Worm (Caenorhabditis elegans) whole organism, L1 larva: Measurements from ENCODE around the gene hum-10.

ENCODE experiments used
- C16A3.4 ChIP-seq: fragments of 150-350 bp; optimal IDR thresholded peaks from 2 replicates; lab custom pipeline; 2014; ENCODE audit warnings: missing biosample characterization, missing genetic modification characterization
- alr-1 ChIP-seq: fragments of 200-800 bp; sonication (Bioruptor generic); optimal IDR thresholded peaks from 2 replicates; lab custom pipeline; 2018; ENCODE audit warnings: borderline replicate concordance, mild to moderate bottlenecking, missing genetic modification characterization, missing compliant biosample characterization
- ama-1 ChIP-seq: fragments of 150-350 bp; optimal IDR thresholded peaks from 2 replicates; lab custom pipeline; 2014
- blmp-1 ChIP-seq: fragments of 150-350 bp; optimal IDR thresholded peaks from 2 replicates; lab custom pipeline; 2014; ENCODE audit warnings: missing biosample characterization, missing genetic modification characterization
- ceh-82 ChIP-seq, 3 experiments: fragments of 150-350 bp in 1 of 3; sonication (generic microtip) in 2 of 3; optimal IDR thresholded peaks; 2 replicates each; lab custom pipeline; 2014 to 2017; ENCODE audit warnings: missing biosample characterization in 3 of 3, missing genetic modification characterization in 3 of 3
- dpl-1 ChIP-seq, 3 experiments: fragments of 150-350 bp in 2 of 3; sonication (generic microtip) in 1 of 3; optimal IDR thresholded peaks; 2 replicates each; lab custom pipeline; 2014 to 2017; ENCODE audit warnings: missing biosample characterization in 3 of 3, missing genetic modification characterization in 3 of 3, missing genetic modification reagents in 3 of 3
- efl-1 ChIP-seq, 4 experiments: fragments of 150-350 bp; optimal IDR thresholded peaks in 3 of 4; peaks in 1 of 4; 1 replicate in 1 of 4; 2 replicates in 3 of 4; lab custom pipeline; 2014; ENCODE audit warnings: missing biosample characterization in 2 of 4, missing genetic modification characterization in 2 of 4, missing genetic modification reagents in 2 of 4
- elt-2 ChIP-seq: sonication (generic microtip); optimal IDR thresholded peaks from 2 replicates; lab custom pipeline; 2016; ENCODE audit warnings: missing genetic modification characterization, mild to moderate bottlenecking, inconsistent platforms, missing compliant biosample characterization, missing genetic modification reagents
- elt-3 ChIP-seq, 6 experiments: fragments of 150-350 bp in 1 of 6; sonication (generic microtip); optimal IDR thresholded peaks; 2 replicates each; lab custom pipeline; 2017 to 2018; ENCODE audit warnings: missing biosample characterization in 6 of 6, missing genetic modification characterization in 6 of 6, inconsistent platforms in 1 of 6
- irx-1 ChIP-seq: sonication (generic microtip); optimal IDR thresholded peaks from 2 replicates; lab custom pipeline; 2016; ENCODE audit warnings: missing genetic modification characterization, missing compliant biosample characterization
- isw-1 ChIP-seq: fragments of 200-800 bp; sonication (Bioruptor generic); IDR thresholded peaks from 2 replicates; pipeline ENCODE4 v1.3.6; 2022; ENCODE audit warnings: missing genetic modification characterization, missing compliant biosample characterization
- jun-1 ChIP-seq: fragments of 150-350 bp; optimal IDR thresholded peaks from 2 replicates; lab custom pipeline; 2014; ENCODE audit warnings: missing biosample characterization, missing genetic modification reagents, missing genetic modification characterization
- lin-13 ChIP-seq: fragments of 150-350 bp; optimal IDR thresholded peaks from 2 replicates; lab custom pipeline; 2014; ENCODE audit warnings: missing biosample characterization, missing genetic modification reagents, missing genetic modification characterization
- lin-14 ChIP-seq: fragments of 200-800 bp; sonication (Bioruptor generic); optimal IDR thresholded peaks from 2 replicates; lab custom pipeline; 2018; ENCODE audit warnings: mild to moderate bottlenecking, missing genetic modification characterization, moderate library complexity, missing compliant biosample characterization
- lin-35 ChIP-seq, 2 experiments: fragments of 150-350 bp; optimal IDR thresholded peaks; 2 replicates each; lab custom pipeline; 2014; ENCODE audit warnings: missing biosample characterization in 2 of 2, missing genetic modification characterization in 2 of 2, missing genetic modification reagents in 2 of 2
- lir-3 ChIP-seq: sonication (generic microtip); optimal IDR thresholded peaks from 2 replicates; lab custom pipeline; 2016; ENCODE audit warnings: mild to moderate bottlenecking, missing genetic modification characterization, moderate library complexity, missing compliant biosample characterization; ENCODE audit not compliant: poor library complexity
- lsy-2 ChIP-seq, 2 experiments: fragments of 150-350 bp; optimal IDR thresholded peaks; 2 replicates each; lab custom pipeline; 2014; ENCODE audit warnings: missing biosample characterization in 2 of 2, missing genetic modification characterization in 2 of 2
- mdl-1 ChIP-seq, 2 experiments: fragments of 150-350 bp; optimal IDR thresholded peaks; 2 replicates each; lab custom pipeline; 2014 to 2017; ENCODE audit warnings: missing biosample characterization in 2 of 2, missing genetic modification characterization in 2 of 2, inconsistent platforms in 1 of 2
- mef-2 ChIP-seq: fragments of 150-350 bp; optimal IDR thresholded peaks from 2 replicates; lab custom pipeline; 2014; ENCODE audit warnings: missing biosample characterization, missing genetic modification characterization
- mep-1 ChIP-seq: fragments of 150-350 bp; optimal IDR thresholded peaks from 2 replicates; lab custom pipeline; 2014; ENCODE audit warnings: missing biosample characterization, missing genetic modification characterization
- nhr-11 ChIP-seq: fragments of 150-350 bp; optimal IDR thresholded peaks from 2 replicates; lab custom pipeline; 2014; ENCODE audit warnings: missing biosample characterization, missing genetic modification characterization
- nhr-19 ChIP-seq: fragments of 200-800 bp; sonication (Bioruptor generic); conservative IDR thresholded peaks from 2 replicates; pipeline ENCODE4 v1.3.6; 2022; ENCODE audit warnings: missing genetic modification characterization, missing compliant biosample characterization
- nhr-20 ChIP-seq: sonication (generic microtip); optimal IDR thresholded peaks from 2 replicates; lab custom pipeline; 2016; ENCODE audit warnings: mild to moderate bottlenecking, missing genetic modification characterization, missing compliant biosample characterization
- nhr-28 ChIP-seq: fragments of 150-350 bp; optimal IDR thresholded peaks from 2 replicates; lab custom pipeline; 2014; ENCODE audit warnings: missing biosample characterization, missing genetic modification characterization
- nhr-47 ChIP-seq: sonication (generic microtip); optimal IDR thresholded peaks from 2 replicates; lab custom pipeline; 2016; ENCODE audit warnings: mild to moderate bottlenecking, missing genetic modification characterization, moderate library complexity, missing compliant biosample characterization
- nhr-71 ChIP-seq: sonication (generic microtip); optimal IDR thresholded peaks from 2 replicates; lab custom pipeline; 2016; ENCODE audit warnings: mild to moderate bottlenecking, missing genetic modification characterization, moderate library complexity, missing compliant biosample characterization
- nhr-76 ChIP-seq: sonication (generic microtip); optimal IDR thresholded peaks from 2 replicates; lab custom pipeline; 2017; ENCODE audit warnings: missing biosample characterization, missing genetic modification characterization
- nhr-77 ChIP-seq: fragments of 150-350 bp; optimal IDR thresholded peaks from 2 replicates; lab custom pipeline; 2014; ENCODE audit warnings: missing biosample characterization, missing genetic modification characterization
- nhr-84 ChIP-seq: sonication (generic microtip); optimal IDR thresholded peaks from 2 replicates; lab custom pipeline; 2017; ENCODE audit warnings: missing biosample characterization, missing genetic modification characterization
- nhr-85 ChIP-seq: sonication (generic microtip); peaks from one replicate; lab custom pipeline; 2016; ENCODE audit warnings: missing genetic modification characterization, inconsistent platforms, missing compliant biosample characterization
- nhr-90 ChIP-seq: sonication (generic microtip); optimal IDR thresholded peaks from 2 replicates; lab custom pipeline; 2016; ENCODE audit warnings: mild to moderate bottlenecking, missing genetic modification characterization, missing compliant biosample characterization; ENCODE audit not compliant: poor library complexity
- rnt-1 ChIP-seq: sonication (generic microtip); optimal IDR thresholded peaks from 2 replicates; lab custom pipeline; 2016; ENCODE audit warnings: mild to moderate bottlenecking, missing genetic modification characterization, moderate library complexity, missing compliant biosample characterization
- skn-1 ChIP-seq: fragments of 150-350 bp; optimal IDR thresholded peaks from 2 replicates; lab custom pipeline; 2014; ENCODE audit warnings: missing biosample characterization, missing genetic modification characterization
- snu-23 ChIP-seq: sonication (generic microtip); optimal IDR thresholded peaks from 2 replicates; lab custom pipeline; 2016; ENCODE audit warnings: missing genetic modification characterization, missing compliant biosample characterization
- swsn-7 ChIP-seq: sonication (generic microtip); optimal IDR thresholded peaks from 2 replicates; lab custom pipeline; 2016; ENCODE audit warnings: missing genetic modification characterization, missing compliant biosample characterization
- tbx-2 ChIP-seq: sonication (generic microtip); optimal IDR thresholded peaks from 2 replicates; lab custom pipeline; 2016; ENCODE audit warnings: missing genetic modification characterization, missing compliant biosample characterization
- unc-130 ChIP-seq: fragments of 150-350 bp; optimal IDR thresholded peaks from 2 replicates; lab custom pipeline; 2017; ENCODE audit warnings: missing biosample characterization, missing genetic modification characterization, inconsistent platforms
- unc-86 ChIP-seq: sonication (generic microtip); optimal IDR thresholded peaks from 2 replicates; lab custom pipeline; 2016; ENCODE audit warnings: missing genetic modification characterization, missing compliant biosample characterization
- unc-98 ChIP-seq: fragments of 200-800 bp; sonication (Bioruptor generic); IDR thresholded peaks from 2 replicates; pipeline ENCODE4 v1.3.6; 2022; ENCODE audit warnings: missing genetic modification characterization, missing compliant biosample characterization
- xbp-1 ChIP-seq: sonication (generic microtip); optimal IDR thresholded peaks from 2 replicates; lab custom pipeline; 2016; ENCODE audit warnings: missing genetic modification characterization, missing compliant biosample characterization
- zip-4 ChIP-seq: fragments of 200-800 bp; sonication (Bioruptor generic); optimal IDR thresholded peaks from 2 replicates; lab custom pipeline; 2018; ENCODE audit warnings: mild to moderate bottlenecking, missing genetic modification characterization, moderate library complexity, missing compliant biosample characterization

hum-10 gene

ce11 chrX:4792979-4793378 lies 10.9 kb upstream of the hum-10 start, which contains the start of gene F43C9.1:
TSS of gene F43C9.1 (plus strand) at chrX:4793279.
- TF ChIP-seq snu-23 (GFP tag; lab: Kevin White, UChicago) (no peak), lsy-2 (tag; optimal IDR thresholded peaks at IDR 0.05; lab: Kevin White, UChicago) (no peak)

DNA sequence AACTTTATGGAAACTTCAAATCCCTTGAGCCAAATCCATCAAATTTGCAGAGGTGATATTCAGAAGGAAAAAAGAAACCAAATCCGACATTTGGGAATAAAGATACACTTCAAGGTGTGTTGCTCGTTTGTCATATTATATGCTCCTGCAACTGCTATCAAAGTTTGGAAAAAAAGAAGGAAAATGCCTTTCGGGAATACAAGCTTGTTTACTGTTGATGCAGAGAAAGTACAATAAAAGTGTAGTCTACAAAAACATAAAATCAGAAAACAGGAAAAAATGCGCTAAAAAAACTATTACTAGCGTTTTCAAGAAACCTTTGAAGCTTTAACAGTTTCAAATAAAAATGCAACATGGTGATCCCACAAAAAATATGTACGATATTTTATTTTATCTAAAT lies 8.5 kb upstream of the hum-10 start:
- TF ChIP-seq lin-13 (GFP tag; lab: Kevin White, UChicago) (no peak), alr-1 (tag; lab: Kevin White, UChicago) (no peak), ceh-82 (tag; optimal IDR thresholded peaks at IDR 0.05; lab: Kevin White, UChicago) (no peak), lin-14 (GFP tag; lab: Kevin White, UChicago) (no peak), nhr-71 (no peak), nhr-47 (no peak), nhr-28 (tag; lab: Kevin White, UChicago) (no peak), nhr-19 (no peak)

ce11 chrX:4788958-4789357 lies 6.9 kb upstream of the hum-10 start:
- TF ChIP-seq nhr-90 (tag; lab: Kevin White, UChicago) = peak; percentile 56
- no peak for TF ChIP-seq nhr-84 (tag; lab: Kevin White, UChicago)
- peak; percentile 43 for TF ChIP-seq skn-1 (tag; lab: Kevin White, UChicago)
- no peak for TF ChIP-seq unc-130 (tag; lab: Kevin White, UChicago)
- TF ChIP-seq unc-86 = no peak
- no peak for TF ChIP-seq nhr-11 (tag; lab: Kevin White, UChicago)
- TF ChIP-seq elt-3 (tag; optimal IDR thresholded peaks at IDR 0.05; lab: Kevin White, UChicago) = peak in 1 of 6 experiments; percentile 16
- peak; percentile 62 for TF ChIP-seq nhr-71
- TF ChIP-seq mep-1 (tag; lab: Kevin White, UChicago) = peak; percentile 57
- no peak for TF ChIP-seq mef-2 (tag; lab: Kevin White, UChicago)
- TF ChIP-seq tbx-2 (tag; lab: Kevin White, UChicago) = peak; percentile 13
- peak; percentile 65 for TF ChIP-seq rnt-1 (tag; lab: Kevin White, UChicago)
- TF ChIP-seq irx-1 (tag; lab: Kevin White, UChicago) = no peak
- peak; percentile 38 for TF ChIP-seq jun-1
- TF ChIP-seq nhr-85 (tag; lab: Kevin White, UChicago) = peak; percentile 73
- peak; percentile 58 for TF ChIP-seq nhr-20 (tag; lab: Kevin White, UChicago)
- no peak for TF ChIP-seq nhr-76 (tag; lab: Kevin White, UChicago)
- peak; percentile 45 for TF ChIP-seq nhr-47
- peak in 1 of 3 experiments; percentile 13 for TF ChIP-seq ceh-82 (tag; optimal IDR thresholded peaks at IDR 0.05; lab: Kevin White, UChicago)
- TF ChIP-seq snu-23 (GFP tag; lab: Kevin White, UChicago) = peak; percentile 70
- TF ChIP-seq nhr-77 (tag; lab: Kevin White, UChicago) = peak; percentile 44
- TF ChIP-seq C16A3.4 (tag; lab: Kevin White, UChicago) = peak; percentile 50
- TF ChIP-seq dpl-1 (GFP tag; optimal IDR thresholded peaks at IDR 0.05; lab: Kevin White, UChicago) = peak in 1 of 3 experiments; percentile 23
- peak; percentile 5 to 62 for TF ChIP-seq lsy-2 (tag; optimal IDR thresholded peaks at IDR 0.05; lab: Kevin White, UChicago)
- no peak for TF ChIP-seq zip-4 (GFP tag; lab: Kevin White, UChicago)
- TF ChIP-seq lir-3 (tag; lab: Kevin White, UChicago) = peak; percentile 58
- no peak for TF ChIP-seq isw-1 (GFP tag; lab: Robert Waterston, UW)
- no peak for TF ChIP-seq unc-98 (GFP tag; lab: Robert Waterston, UW)
- TF ChIP-seq efl-1 (optimal IDR thresholded peaks at IDR 0.05; lab: Kevin White, UChicago) = peak in 1 of 2 experiments; percentile 23
- TF ChIP-seq efl-1 (GFP tag; optimal IDR thresholded peaks at IDR 0.05 in 1 of 2; lab: Kevin White, UChicago) = peak in 1 of 2 experiments; percentile 0
- TF ChIP-seq elt-2 (tag; lab: Kevin White, UChicago) = peak; percentile 15
- TF ChIP-seq mdl-1 (tag; optimal IDR thresholded peaks at IDR 0.05; lab: Kevin White, UChicago) = peak in 1 of 2 experiments; percentile 42
- no peak for TF ChIP-seq ama-1 (lab: Kevin White, UChicago)
- TF ChIP-seq lin-14 (GFP tag; lab: Kevin White, UChicago) = peak; percentile 52
- peak; percentile 13 to 64 for TF ChIP-seq lin-35 (GFP tag; optimal IDR thresholded peaks at IDR 0.05; lab: Kevin White, UChicago)
- peak; percentile 26 for TF ChIP-seq blmp-1 (tag; lab: Kevin White, UChicago)
- TF ChIP-seq swsn-7 (tag; lab: Kevin White, UChicago) = peak; percentile 25
- TF ChIP-seq xbp-1 (tag; lab: Kevin White, UChicago) = peak; percentile 25
- TF ChIP-seq nhr-19 = peak; percentile 44
